Fruit fly (Drosophila melanogaster): ENCODE measurements around the gene CG5866.

The CG5866 gene

DNA sequence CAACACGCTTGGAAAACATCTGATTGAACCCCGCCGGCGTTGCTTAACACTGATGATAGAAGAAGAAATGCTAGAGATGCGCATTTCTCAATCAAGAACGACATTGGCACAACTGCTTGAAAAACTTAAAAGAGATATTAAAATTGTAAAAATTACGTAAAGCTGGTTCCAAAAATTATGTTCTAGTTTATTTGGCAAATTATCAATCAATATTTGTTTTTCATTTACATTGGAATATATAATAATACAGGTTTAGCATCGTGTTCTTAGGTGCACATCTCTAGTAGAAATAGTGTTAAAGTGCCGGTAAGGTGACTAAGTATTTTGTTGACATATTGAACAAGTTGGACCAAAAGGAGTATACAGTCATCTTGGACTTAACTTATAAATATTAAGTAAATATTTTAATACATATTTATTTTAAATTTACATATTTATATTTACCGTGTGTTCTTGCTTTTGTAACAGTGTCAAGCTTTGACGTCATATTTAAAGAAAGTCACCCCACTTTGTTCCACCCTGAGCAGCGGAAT is 24.2 kb upstream of the CG5866 start, which contains the start of the genes Brf and sds22 (continued):
- TF ChIP-seq Sox100B (GFP tag; optimal IDR thresholded peaks at IDR 0.05) (peak; percentile 93), gfzf (GFP tag; optimal IDR thresholded peaks at IDR 0.05) (peak; percentile 34), mam (GFP tag; optimal IDR thresholded peaks at IDR 0.05) (peak; percentile 97), CG9797 (GFP tag; optimal IDR thresholded peaks at IDR 0.05) (peak; percentile 53), CG1647 (GFP tag; optimal IDR thresholded peaks at IDR 0.05) (peak; percentile 95), Kr (GFP tag; optimal IDR thresholded peaks at IDR 0.05) (peak; percentile 33), CG30403 (GFP tag; optimal IDR thresholded peaks at IDR 0.05) (peak; percentile 98), dimm (GFP tag; IDR thresholded peaks at IDR 0.05) (peak; percentile 77), z (GFP tag; IDR thresholded peaks at IDR 0.05) (peak; percentile 41; the same call in 1 of the 3 replicates), CG9727 (GFP tag; optimal IDR thresholded peaks at IDR 0.05) (peak; percentile 95), Hmx (GFP tag; optimal IDR thresholded peaks at IDR 0.05) (peak; percentile 90), org-1 (GFP tag; optimal IDR thresholded peaks at IDR 0.05) (peak; percentile 87), CG12104 (GFP tag; optimal IDR thresholded peaks at IDR 0.05) (peak; percentile 94), CG18764 (GFP tag; optimal IDR thresholded peaks at IDR 0.05) (peak; percentile 95), ro (GFP tag; IDR thresholded peaks at IDR 0.05) (peak; percentile 84; the same call in 1 of the 2 replicates), Awh (GFP tag; IDR thresholded peaks at IDR 0.05) (peak; percentile 79; the same call in 1 of the 2 replicates), nau (GFP tag; optimal IDR thresholded peaks at IDR 0.05) (peak; percentile 83), CG7372 (GFP tag; IDR thresholded peaks at IDR 0.05) (peak; percentile 92), jing (GFP tag; optimal IDR thresholded peaks at IDR 0.05) (peak; percentile 86), psq (GFP tag; optimal IDR thresholded peaks at IDR 0.05) (peak; percentile 85), so (GFP tag; IDR thresholded peaks at IDR 0.05) (peak; percentile 87), pan (optimal IDR thresholded peaks at IDR 0.05) (no peak), pan (GFP tag; optimal IDR thresholded peaks at IDR 0.05 in 1 of 2, IDR thresholded peaks at IDR 0.05 in 1 of 2) (peak in 1 of 2 experiments; percentile 93), grau (tag; optimal IDR thresholded peaks at IDR 0.05) (peak; percentile 95), gcm (GFP tag; optimal IDR thresholded peaks at IDR 0.05) (peak; percentile 90), ems (GFP tag; optimal IDR thresholded peaks at IDR 0.05) (peak; percentile 96), phol (tag; optimal IDR thresholded peaks at IDR 0.05) (peak; percentile 96), Jarid2 (GFP tag; optimal IDR thresholded peaks at IDR 0.05) (peak; percentile 62), Ets97D (GFP tag; optimal IDR thresholded peaks at IDR 0.05) (peak; percentile 88), tgo (GFP tag; IDR thresholded peaks at IDR 0.05) (peak; percentile 95), crol (GFP tag; IDR thresholded peaks at IDR 0.05) (no peak; the same call in 1 of the 2 replicates), Atf-2 (GFP tag; optimal IDR thresholded peaks at IDR 0.05) (peak; percentile 94), CG4360 (GFP tag; IDR thresholded peaks at IDR 0.05) (peak; percentile 52), trh (GFP tag; optimal IDR thresholded peaks at IDR 0.05) (peak; percentile 93), Xbp1 (GFP tag; optimal IDR thresholded peaks at IDR 0.05) (peak; percentile 98), MESR4 (GFP tag; optimal IDR thresholded peaks at IDR 0.05) (peak; percentile 36), lola (GFP tag; optimal IDR thresholded peaks at IDR 0.05) (peak in 1 of 3 experiments; percentile 97), ind (GFP tag; optimal IDR thresholded peaks at IDR 0.05) (peak; percentile 97), CG12299 (tag; optimal IDR thresholded peaks at IDR 0.05) (peak; percentile 90), CG14710 (tag; optimal IDR thresholded peaks at IDR 0.05) (peak; percentile 97), sd (tag; optimal IDR thresholded peaks at IDR 0.05) (peak; percentile 88), ERR (GFP tag; optimal IDR thresholded peaks at IDR 0.05) (peak; percentile 89), dati (GFP tag; IDR thresholded peaks at IDR 0.05) (peak; percentile 77), CG4617 (GFP tag; optimal IDR thresholded peaks at IDR 0.05; ENCODE audit: borderline replicate concordance) (peak; percentile 95), CG7357 (GFP tag; IDR thresholded peaks at IDR 0.05) (peak; percentile 86), Stat92E (GFP tag; optimal IDR thresholded peaks at IDR 0.05) (peak in 1 of 3 experiments; percentile 74), stc (GFP tag; IDR thresholded peaks at IDR 0.05) (peak; percentile 85), onecut (GFP tag; IDR thresholded peaks at IDR 0.05) (peak; percentile 79), sisA (GFP tag; IDR thresholded peaks at IDR 0.05) (peak; percentile 97), bbx (GFP tag; IDR thresholded peaks at IDR 0.05; ENCODE audit: partially characterized antibody) (peak; percentile 39; the same call in 1 of the 2 replicates)
